Fruit fly (Drosophila melanogaster): Measurements from ENCODE around the gene CG8379.

- no peak for TF ChIP-seq usp (GFP tag; optimal IDR thresholded peaks at IDR 0.05)
- TF ChIP-seq CG8478 (optimal IDR thresholded peaks at IDR 0.05) = no peak
Measured at dm6 chr3R:8820428-8820912, 3.7 kb upstream of the CG8379 start, which contains the start of gene aqz.

All from whole organism.